4 fruit fly cellular contexts compared by ENCODE assay signal in the genomic region with DNA sequence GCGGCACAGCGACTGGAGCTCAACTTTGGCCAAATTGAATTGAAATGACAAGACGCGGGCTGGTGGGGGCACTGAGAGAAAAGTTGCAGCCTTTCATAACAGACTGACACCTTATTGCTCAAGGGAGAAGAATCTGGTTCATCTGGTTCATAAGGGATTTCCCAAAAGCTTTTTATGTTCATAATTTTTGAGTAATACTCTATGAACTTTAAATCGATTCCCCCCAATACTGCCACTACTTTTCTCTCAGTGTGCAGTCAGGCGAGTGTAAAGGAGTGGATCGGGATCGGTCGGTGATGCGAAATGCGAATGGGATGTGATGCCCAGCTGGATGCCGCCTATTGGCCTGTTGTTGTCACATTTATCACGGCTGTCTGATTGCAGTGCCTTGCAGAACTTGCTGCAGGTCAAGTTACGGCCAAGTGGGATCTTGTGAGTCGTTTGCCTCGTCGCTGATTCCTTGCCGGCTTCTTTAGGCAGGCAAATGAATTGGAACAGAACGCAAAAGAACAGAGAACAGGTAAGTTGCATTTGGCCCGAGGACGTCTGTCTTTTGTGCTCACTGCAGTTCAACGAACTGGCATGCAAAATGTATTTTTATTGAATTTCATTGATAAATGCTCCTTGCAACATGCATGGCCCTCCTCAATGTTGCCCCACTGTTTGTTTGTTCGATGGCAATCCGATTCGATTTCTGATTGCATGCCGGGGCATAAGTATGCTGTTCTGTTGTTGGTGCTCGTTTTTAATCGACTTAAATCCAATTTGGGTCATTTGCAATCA.
A peak's percentile ranks its signal among the peaks of the same experiment; 100 is the strongest.
TF ChIP-seq lines count a peak whose summit lies in the region.

No protein-coding gene starts in this region.

- no peak for TF ChIP-seq CTCF in whole organism, embryonic (GFP tag; optimal IDR thresholded peaks at IDR 0.05; lab: Kevin White, UChicago)

TF ChIP-seq in whole organism, embryonic, 481 proteins besides CTCF, POLR2A, EP300 and RAD21 (continues in another document):
- no peak for TF ChIP-seq CG33557 (GFP tag; optimal IDR thresholded peaks at IDR 0.05; lab: Kevin White, UChicago)
- no peak for TF ChIP-seq Gug (GFP tag; IDR thresholded peaks at IDR 0.05; lab: Robert Waterston, UW)
- TF ChIP-seq CG14050 (GFP tag; IDR thresholded peaks at IDR 0.05; lab: Robert Waterston, UW): no peak
- peak; percentile 10 for TF ChIP-seq Med (GFP tag; lab: Kevin White, UChicago)
- no peak for TF ChIP-seq CG10462 (GFP tag; optimal IDR thresholded peaks at IDR 0.05; lab: Kevin White, UChicago)
- TF ChIP-seq Antp (GFP tag; optimal IDR thresholded peaks at IDR 0.05; lab: Kevin White, UChicago): no peak
- peak; percentile 81 for TF ChIP-seq Drgx (GFP tag; IDR thresholded peaks at IDR 0.05; lab: Robert Waterston, UW)
- TF ChIP-seq CG7357 (GFP tag; IDR thresholded peaks at IDR 0.05; lab: Robert Waterston, UW): no peak
- no peak for TF ChIP-seq Xbp1 (GFP tag; optimal IDR thresholded peaks at IDR 0.05; lab: Kevin White, UChicago)
- peak in 1 of 2 experiments; percentile 60 for TF ChIP-seq bsh (GFP tag; optimal IDR thresholded peaks at IDR 0.05; lab: Kevin White, UChicago)
- no peak for TF ChIP-seq peb (GFP tag; IDR thresholded peaks at IDR 0.05; lab: Robert Waterston, UW)
- peak; percentile 26; the same call in 1 of the 3 replicates for TF ChIP-seq Optix (GFP tag; IDR thresholded peaks at IDR 0.05; lab: Robert Waterston, UW)
- TF ChIP-seq prd (optimal IDR thresholded peaks at IDR 0.05; lab: Kevin White, UChicago): no peak
- peak; percentile 31; the same call in 1 of the 3 replicates for TF ChIP-seq prd (GFP tag; IDR thresholded peaks at IDR 0.05; lab: Robert Waterston, UW)
- no peak for TF ChIP-seq emc (GFP tag; optimal IDR thresholded peaks at IDR 0.05; lab: Kevin White, UChicago)
- no peak for TF ChIP-seq Sox100B (GFP tag; optimal IDR thresholded peaks at IDR 0.05; lab: Kevin White, UChicago)
- TF ChIP-seq nerfin-2 (GFP tag; IDR thresholded peaks at IDR 0.05; lab: Robert Waterston, UW; ENCODE audit: partially characterized antibody): no peak
- TF ChIP-seq Xrp1 (GFP tag; IDR thresholded peaks at IDR 0.05; lab: Robert Waterston, UW): no peak
- no peak for TF ChIP-seq maf-S (GFP tag; optimal IDR thresholded peaks at IDR 0.05; lab: Kevin White, UChicago)
- no peak for TF ChIP-seq az2 (GFP tag; optimal IDR thresholded peaks at IDR 0.05; lab: Kevin White, UChicago)
- no peak for TF ChIP-seq CG2116 (GFP tag; optimal IDR thresholded peaks at IDR 0.05; lab: Kevin White, UChicago)

TF ChIP-seq in whole organism, prepupa, 60 proteins besides CTCF, POLR2A, EP300 and RAD21 (continues in another document):
- peak; percentile 92 for TF ChIP-seq CG3919 (GFP tag; optimal IDR thresholded peaks at IDR 0.05; lab: Kevin White, UChicago)
- peak; percentile 91 for TF ChIP-seq esn (GFP tag; optimal IDR thresholded peaks at IDR 0.05; lab: Kevin White, UChicago)
- peak; percentile 61 for TF ChIP-seq dsx (GFP tag; optimal IDR thresholded peaks at IDR 0.05; lab: Kevin White, UChicago; ENCODE audit: poor library complexity, severe bottlenecking)
- peak; percentile 76 for TF ChIP-seq net (GFP tag; optimal IDR thresholded peaks at IDR 0.05; lab: Kevin White, UChicago)
- peak; percentile 86 for TF ChIP-seq Smox (GFP tag; optimal IDR thresholded peaks at IDR 0.05; lab: Kevin White, UChicago)
- peak; percentile 81 for TF ChIP-seq achi (GFP tag; optimal IDR thresholded peaks at IDR 0.05; lab: Kevin White, UChicago)
- peak; percentile 87 for TF ChIP-seq topi (GFP tag; optimal IDR thresholded peaks at IDR 0.05; lab: Kevin White, UChicago)
- peak; percentile 88 for TF ChIP-seq lz (GFP tag; optimal IDR thresholded peaks at IDR 0.05; lab: Kevin White, UChicago)
- TF ChIP-seq CG11902 (GFP tag; optimal IDR thresholded peaks at IDR 0.05; lab: Kevin White, UChicago): peak; percentile 72
- peak; percentile 93 for TF ChIP-seq Met (GFP tag; optimal IDR thresholded peaks at IDR 0.05; lab: Kevin White, UChicago)
- peak; percentile 85 for TF ChIP-seq vri (GFP tag; optimal IDR thresholded peaks at IDR 0.05; lab: Kevin White, UChicago)
- peak; percentile 86 for TF ChIP-seq Sox14 (GFP tag; optimal IDR thresholded peaks at IDR 0.05; lab: Kevin White, UChicago)
- peak; percentile 82 for TF ChIP-seq CG10669 (GFP tag; optimal IDR thresholded peaks at IDR 0.05; lab: Kevin White, UChicago)
- peak; percentile 88 for TF ChIP-seq CG31627 (GFP tag; optimal IDR thresholded peaks at IDR 0.05; lab: Kevin White, UChicago)
- TF ChIP-seq Eip75B (GFP tag; optimal IDR thresholded peaks at IDR 0.05; lab: Kevin White, UChicago): peak; percentile 85
- TF ChIP-seq CG9139 (GFP tag; optimal IDR thresholded peaks at IDR 0.05; lab: Kevin White, UChicago): peak; percentile 64
- TF ChIP-seq Eip93F (GFP tag; optimal IDR thresholded peaks at IDR 0.05; lab: Kevin White, UChicago): no peak
- TF ChIP-seq fkh (GFP tag; optimal IDR thresholded peaks at IDR 0.05; lab: Kevin White, UChicago): no peak
- TF ChIP-seq CG6808 (GFP tag; optimal IDR thresholded peaks at IDR 0.05; lab: Kevin White, UChicago): peak; percentile 84
- peak; percentile 79 for TF ChIP-seq Ets21C (GFP tag; optimal IDR thresholded peaks at IDR 0.05; lab: Kevin White, UChicago)

TF ChIP-seq in whole organism, pupa, 21 proteins besides CTCF, POLR2A, EP300 and RAD21:
- TF ChIP-seq Pif1B (GFP tag; optimal IDR thresholded peaks at IDR 0.05; lab: Kevin White, UChicago) (peak; percentile 73), rn (GFP tag; IDR thresholded peaks at IDR 0.05; lab: Robert Waterston, UW) (peak; percentile 49; the same call in 1 of the 2 replicates), CG4496 (GFP tag; IDR thresholded peaks at IDR 0.05; lab: Robert Waterston, UW) (peak; percentile 92), CG17806 (tag; optimal IDR thresholded peaks at IDR 0.05; lab: Kevin White, UChicago) (peak; percentile 92), CG13204 (GFP tag; optimal IDR thresholded peaks at IDR 0.05; lab: Kevin White, UChicago) (peak; percentile 54), CG14655 (GFP tag; optimal IDR thresholded peaks at IDR 0.05; lab: Kevin White, UChicago) (peak; percentile 88), CG8159 (tag; optimal IDR thresholded peaks at IDR 0.05; lab: Kevin White, UChicago) (peak; percentile 87), CG10348 (GFP tag; IDR thresholded peaks at IDR 0.05; lab: Robert Waterston, UW) (no peak), EcR (GFP tag; optimal IDR thresholded peaks at IDR 0.05; lab: Kevin White, UChicago) (peak; percentile 83), Ets98B (GFP tag; IDR thresholded peaks at IDR 0.05; lab: Robert Waterston, UW) (peak; percentile 75), CG9948 (tag; optimal IDR thresholded peaks at IDR 0.05; lab: Kevin White, UChicago) (peak; percentile 90), CG15710 (tag; optimal IDR thresholded peaks at IDR 0.05; lab: Kevin White, UChicago) (peak; percentile 82), CG8301 (tag; optimal IDR thresholded peaks at IDR 0.05; lab: Kevin White, UChicago) (peak; percentile 86), CG32121 (GFP tag; IDR thresholded peaks at IDR 0.05; lab: Robert Waterston, UW) (peak; percentile 65), fd96Ca (GFP tag; IDR thresholded peaks at IDR 0.05; lab: Robert Waterston, UW) (peak; percentile 92), CG12605 (GFP tag; IDR thresholded peaks at IDR 0.05; lab: Robert Waterston, UW) (peak; percentile 82), Pif1A (GFP tag; optimal IDR thresholded peaks at IDR 0.05; lab: Kevin White, UChicago) (peak; percentile 79), gl (tag; optimal IDR thresholded peaks at IDR 0.05; lab: Kevin White, UChicago) (peak; percentile 67), D1 (tag; optimal IDR thresholded peaks at IDR 0.05; lab: Kevin White, UChicago) (peak; percentile 53), CG34367 (tag; optimal IDR thresholded peaks at IDR 0.05; lab: Kevin White, UChicago) (peak; percentile 75), Snoo (tag; optimal IDR thresholded peaks at IDR 0.05; lab: Kevin White, UChicago) (peak; percentile 68)

TF ChIP-seq in whole organism, wandering third instar larva, 38 proteins besides CTCF, POLR2A, EP300 and RAD21 (continues in another document):
- TF ChIP-seq Dfd (GFP tag; optimal IDR thresholded peaks at IDR 0.05; lab: Kevin White, UChicago): no peak
- peak; percentile 81 for TF ChIP-seq tai (GFP tag; optimal IDR thresholded peaks at IDR 0.05; lab: Kevin White, UChicago)
- peak; percentile 6 for TF ChIP-seq Rel (GFP tag; optimal IDR thresholded peaks at IDR 0.05; lab: Kevin White, UChicago)
- TF ChIP-seq Rel (tag; optimal IDR thresholded peaks at IDR 0.05; lab: Kevin White, UChicago): peak; percentile 21
- no peak for TF ChIP-seq N (GFP tag; optimal IDR thresholded peaks at IDR 0.05; lab: Kevin White, UChicago)
- peak; percentile 82 for TF ChIP-seq Jra (GFP tag; optimal IDR thresholded peaks at IDR 0.05; lab: Kevin White, UChicago)
- peak; percentile 45 for TF ChIP-seq CG9705 (GFP tag; optimal IDR thresholded peaks at IDR 0.05; lab: Kevin White, UChicago)
- peak; percentile 81 for TF ChIP-seq Sp1 (GFP tag; optimal IDR thresholded peaks at IDR 0.05; lab: Kevin White, UChicago)
- TF ChIP-seq jim (GFP tag; optimal IDR thresholded peaks at IDR 0.05; lab: Kevin White, UChicago): no peak
- peak; percentile 93 for TF ChIP-seq ey (GFP tag; optimal IDR thresholded peaks at IDR 0.05; lab: Kevin White, UChicago)
- no peak for TF ChIP-seq Myc (optimal IDR thresholded peaks at IDR 0.05; lab: Kevin White, UChicago)
- TF ChIP-seq sage (GFP tag; optimal IDR thresholded peaks at IDR 0.05; lab: Kevin White, UChicago): peak; percentile 63
- TF ChIP-seq Mio (GFP tag; optimal IDR thresholded peaks at IDR 0.05; lab: Kevin White, UChicago): no peak
- no peak for TF ChIP-seq Vsx2 (GFP tag; optimal IDR thresholded peaks at IDR 0.05; lab: Kevin White, UChicago; ENCODE audit: partially characterized antibody)
- peak; percentile 82 for TF ChIP-seq HLH106 (tag; optimal IDR thresholded peaks at IDR 0.05; lab: Kevin White, UChicago)
- no peak for TF ChIP-seq sv (GFP tag; optimal IDR thresholded peaks at IDR 0.05; lab: Kevin White, UChicago)
- TF ChIP-seq brk (GFP tag; optimal IDR thresholded peaks at IDR 0.05; lab: Kevin White, UChicago): peak; percentile 61
- no peak for TF ChIP-seq GATAd (GFP tag; optimal IDR thresholded peaks at IDR 0.05; lab: Kevin White, UChicago)
- TF ChIP-seq Dif (GFP tag; optimal IDR thresholded peaks at IDR 0.05; lab: Kevin White, UChicago; ENCODE audit: partially characterized antibody): no peak
- peak; percentile 71 for TF ChIP-seq dmrt93B (GFP tag; optimal IDR thresholded peaks at IDR 0.05; lab: Kevin White, UChicago)
- no peak for TF ChIP-seq lola (GFP tag; optimal IDR thresholded peaks at IDR 0.05; lab: Kevin White, UChicago)
- TF ChIP-seq OdsH (GFP tag; optimal IDR thresholded peaks at IDR 0.05; lab: Kevin White, UChicago): peak; percentile 89
- TF ChIP-seq br (GFP tag; optimal IDR thresholded peaks at IDR 0.05; lab: Kevin White, UChicago): peak; percentile 90
- no peak for TF ChIP-seq pan (optimal IDR thresholded peaks at IDR 0.05; lab: Kevin White, UChicago)
- no peak for TF ChIP-seq Abd-B (GFP tag; optimal IDR thresholded peaks at IDR 0.05; lab: Kevin White, UChicago)
- no peak for TF ChIP-seq CrebA (GFP tag; optimal IDR thresholded peaks at IDR 0.05; lab: Kevin White, UChicago; ENCODE audit: borderline replicate concordance)
- no peak for TF ChIP-seq Hr78 (GFP tag; optimal IDR thresholded peaks at IDR 0.05; lab: Kevin White, UChicago)
